Worm (Caenorhabditis elegans) whole organism, early embryonic: Measurements from ENCODE around the gene ttr-5.

Experiments used
- B0310.2 ChIP-seq: sonication (generic microtip); optimal IDR thresholded peaks from 2 replicates; lab custom pipeline; 2016; ENCODE audit warnings: mild to moderate bottlenecking, missing genetic modification characterization, missing compliant biosample characterization
- F13C5.2 ChIP-seq: sonication (generic microtip); optimal IDR thresholded peaks from 2 replicates; lab custom pipeline; 2017; ENCODE audit warnings: mild to moderate bottlenecking, missing genetic modification characterization, inconsistent platforms, missing compliant biosample characterization
- aly-1 ChIP-seq: sonication (generic microtip); optimal IDR thresholded peaks from 2 replicates; lab custom pipeline; 2016; ENCODE audit warnings: missing genetic modification characterization, missing compliant biosample characterization
- ama-1 ChIP-seq: fragments of 150-350 bp; optimal IDR thresholded peaks from 2 replicates; lab custom pipeline; 2014
- ceh-13 ChIP-seq: fragments of 200-800 bp; sonication (Bioruptor generic); optimal IDR thresholded peaks from 2 replicates; lab custom pipeline; 2018; ENCODE audit warnings: mild to moderate bottlenecking, missing genetic modification characterization, missing compliant biosample characterization
- ceh-36 ChIP-seq: sonication (generic microtip); optimal IDR thresholded peaks from 2 replicates; lab custom pipeline; 2016; ENCODE audit warnings: missing genetic modification characterization, inconsistent platforms, missing compliant biosample characterization
- ets-7 ChIP-seq: sonication (generic microtip); optimal IDR thresholded peaks from 2 replicates; lab custom pipeline; 2016; ENCODE audit warnings: missing genotype, missing genetic modification characterization, missing compliant biosample characterization
- flt-1 ChIP-seq: fragments of 200-800 bp; sonication (Bioruptor generic); IDR thresholded peaks from 2 replicates; pipeline ENCODE4 v1.3.6; 2022; ENCODE audit warnings: missing genetic modification characterization, missing compliant biosample characterization
- hmbx-1 ChIP-seq: sonication (generic microtip); optimal IDR thresholded peaks from 2 replicates; lab custom pipeline; 2016; ENCODE audit warnings: mild to moderate bottlenecking, missing genetic modification characterization, missing compliant biosample characterization
- hmg-4 ChIP-seq: fragments of 200-800 bp; sonication (Bioruptor generic); optimal IDR thresholded peaks from 2 replicates; lab custom pipeline; 2018; ENCODE audit warnings: mild to moderate bottlenecking, missing genetic modification characterization, missing compliant biosample characterization
- hnd-1 ChIP-seq: sonication (generic microtip); optimal IDR thresholded peaks from 2 replicates; lab custom pipeline; 2016; ENCODE audit warnings: missing genetic modification characterization, missing compliant biosample characterization
- pes-1 ChIP-seq: fragments of 200-800 bp; sonication (Bioruptor generic); IDR thresholded peaks from 2 replicates; pipeline ENCODE4 v1.3.6; 2022; ENCODE audit warnings: missing genetic modification reagents, missing genetic modification characterization, missing compliant biosample characterization
- scrt-1 ChIP-seq: fragments of 200-800 bp; sonication (Bioruptor generic); IDR thresholded peaks from 2 replicates; pipeline ENCODE4 v1.3.6; 2022; ENCODE audit warnings: missing genetic modification characterization, missing compliant biosample characterization
- sea-1 ChIP-seq: fragments of 200-800 bp; sonication (Bioruptor generic); conservative IDR thresholded peaks from 2 replicates; pipeline ENCODE4 v1.3.6; 2022; ENCODE audit warnings: missing genetic modification characterization, missing compliant biosample characterization
- tbx-11 ChIP-seq: fragments of 200-800 bp; sonication (Bioruptor generic); IDR thresholded peaks from 2 replicates; pipeline ENCODE4 v1.3.6; 2022; ENCODE audit warnings: missing genetic modification characterization, missing compliant biosample characterization
- tbx-37 ChIP-seq: fragments of 200-800 bp; sonication (Bioruptor generic); conservative IDR thresholded peaks from 2 replicates; pipeline ENCODE4 v1.3.6; 2022; ENCODE audit warnings: missing genetic modification reagents, missing genetic modification characterization, missing compliant biosample characterization
- tra-4 ChIP-seq: sonication (generic microtip); optimal IDR thresholded peaks from 2 replicates; lab custom pipeline; 2017; ENCODE audit warnings: missing genetic modification characterization, missing compliant biosample characterization

The ttr-5 gene

ce11 chrIII:9329790-9330366, at the start of gene ttr-5:
Gene ttr-5 (plus strand): TSS chrIII:9330316.
- no peak for TF ChIP-seq F13C5.2 (tag; lab: Kevin White, UChicago)
- TF ChIP-seq aly-1 = no peak
- TF ChIP-seq ceh-13 (GFP tag; lab: Kevin White, UChicago) = no peak
- no peak for TF ChIP-seq tbx-11
- no peak for TF ChIP-seq ets-7 (tag; lab: Kevin White, UChicago)
- TF ChIP-seq scrt-1 = no peak
- TF ChIP-seq sea-1 (GFP tag; lab: Robert Waterston, UW) = no peak
- TF ChIP-seq ama-1 (lab: Kevin White, UChicago) = no peak
- TF ChIP-seq tra-4 = no peak
- TF ChIP-seq flt-1 = no peak
- TF ChIP-seq B0310.2 = no peak
- no peak for TF ChIP-seq hnd-1 (tag; lab: Kevin White, UChicago)
- no peak for TF ChIP-seq pes-1
- no peak for TF ChIP-seq hmbx-1 (tag; lab: Kevin White, UChicago)
- no peak for TF ChIP-seq ceh-36 (tag; lab: Kevin White, UChicago)
- no peak for TF ChIP-seq hmg-4

ce11 chrIII:9281480-9281879, 48.6 kb upstream of the ttr-5 start, which contains the start of gene fozi-1:
Gene fozi-1 (plus strand): TSS chrIII:9281780.
- no peak for TF ChIP-seq scrt-1
- TF ChIP-seq ets-7 (tag; lab: Kevin White, UChicago) = no peak
- no peak for TF ChIP-seq pes-1
- no peak for TF ChIP-seq ceh-36 (tag; lab: Kevin White, UChicago)
- TF ChIP-seq hmbx-1 (tag; lab: Kevin White, UChicago) = no peak
- TF ChIP-seq aly-1 = no peak
- TF ChIP-seq B0310.2 = no peak
- TF ChIP-seq tra-4 = no peak
- TF ChIP-seq sea-1 (GFP tag; lab: Robert Waterston, UW) = no peak
- no peak for TF ChIP-seq ceh-13 (GFP tag; lab: Kevin White, UChicago)
- no peak for TF ChIP-seq tbx-11
- no peak for TF ChIP-seq tbx-37 (GFP tag; lab: Robert Waterston, UW)
- no peak for TF ChIP-seq F13C5.2 (tag; lab: Kevin White, UChicago)
- no peak for TF ChIP-seq flt-1

ce11 chrIII:9288540-9288939, 41.6 kb upstream of the ttr-5 start:
- TF ChIP-seq pes-1 = no peak
- no peak for TF ChIP-seq hmbx-1 (tag; lab: Kevin White, UChicago)
- TF ChIP-seq F13C5.2 (tag; lab: Kevin White, UChicago) = no peak
- TF ChIP-seq scrt-1 = no peak
- TF ChIP-seq tbx-11 = no peak
- TF ChIP-seq ceh-36 (tag; lab: Kevin White, UChicago) = no peak
- TF ChIP-seq hmg-4 = no peak
- TF ChIP-seq tra-4 = no peak
- no peak for TF ChIP-seq ama-1 (lab: Kevin White, UChicago)
- TF ChIP-seq ceh-13 (GFP tag; lab: Kevin White, UChicago) = no peak
- no peak for TF ChIP-seq B0310.2
- TF ChIP-seq hnd-1 (tag; lab: Kevin White, UChicago) = no peak
- no peak for TF ChIP-seq flt-1
- TF ChIP-seq ets-7 (tag; lab: Kevin White, UChicago) = no peak
- TF ChIP-seq sea-1 (GFP tag; lab: Robert Waterston, UW) = no peak
- TF ChIP-seq aly-1 = no peak

ce11 chrIII:9289815-9290214, 40.3 kb upstream of the ttr-5 start:
- no peak for TF ChIP-seq pes-1

ce11 chrIII:9297345-9297744, 32.8 kb upstream of the ttr-5 start, which contains the start of gene K01B6.4:
Gene K01B6.4 (minus strand): TSS chrIII:9297445.
- TF ChIP-seq aly-1 = no peak
- TF ChIP-seq hmbx-1 (tag; lab: Kevin White, UChicago) = no peak
- no peak for TF ChIP-seq hnd-1 (tag; lab: Kevin White, UChicago)
- no peak for TF ChIP-seq tbx-37 (GFP tag; lab: Robert Waterston, UW)
- TF ChIP-seq hmg-4 = no peak
- no peak for TF ChIP-seq scrt-1
- TF ChIP-seq ama-1 (lab: Kevin White, UChicago) = no peak
- TF ChIP-seq F13C5.2 (tag; lab: Kevin White, UChicago) = no peak
- no peak for TF ChIP-seq pes-1
- TF ChIP-seq tra-4 = no peak

DNA sequence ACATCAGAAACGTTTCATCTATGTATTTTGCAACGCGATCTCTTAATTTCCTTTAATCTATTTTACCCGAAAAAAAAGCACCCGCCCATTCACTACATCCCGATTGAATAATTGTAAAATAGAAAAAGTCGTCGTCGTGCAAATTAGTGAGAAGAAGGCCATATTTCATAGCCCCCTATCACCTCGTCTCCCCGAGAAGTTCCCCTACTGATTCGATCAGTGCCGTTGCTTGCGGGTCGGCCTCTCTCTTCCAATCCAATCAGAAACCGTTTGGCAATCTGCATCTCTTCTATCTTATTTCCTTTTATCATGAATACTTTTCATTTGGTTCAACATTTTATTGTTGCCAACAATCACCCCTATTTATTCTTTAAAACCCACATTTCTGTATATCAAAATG, 31.0 kb upstream of the ttr-5 start:
- no peak for TF ChIP-seq scrt-1
- no peak for TF ChIP-seq tra-4
- TF ChIP-seq sea-1 (GFP tag; lab: Robert Waterston, UW) = no peak
- no peak for TF ChIP-seq flt-1
- TF ChIP-seq ceh-36 (tag; lab: Kevin White, UChicago) = no peak
- no peak for TF ChIP-seq B0310.2
- no peak for TF ChIP-seq ceh-13 (GFP tag; lab: Kevin White, UChicago)

ce11 chrIII:9299919-9300318, 30.2 kb upstream of the ttr-5 start, which contains the start of gene K01B6.3:
Gene K01B6.3 (plus strand): TSS chrIII:9300219.
- no peak for TF ChIP-seq ama-1 (lab: Kevin White, UChicago)
- no peak for TF ChIP-seq B0310.2
- TF ChIP-seq sea-1 (GFP tag; lab: Robert Waterston, UW) = no peak
- TF ChIP-seq ceh-13 (GFP tag; lab: Kevin White, UChicago) = no peak
- no peak for TF ChIP-seq flt-1
- no peak for TF ChIP-seq hnd-1 (tag; lab: Kevin White, UChicago)
- TF ChIP-seq hmg-4 = no peak
- TF ChIP-seq hmbx-1 (tag; lab: Kevin White, UChicago) = no peak
- no peak for TF ChIP-seq F13C5.2 (tag; lab: Kevin White, UChicago)
- TF ChIP-seq scrt-1 = no peak
- TF ChIP-seq ceh-36 (tag; lab: Kevin White, UChicago) = no peak

DNA sequence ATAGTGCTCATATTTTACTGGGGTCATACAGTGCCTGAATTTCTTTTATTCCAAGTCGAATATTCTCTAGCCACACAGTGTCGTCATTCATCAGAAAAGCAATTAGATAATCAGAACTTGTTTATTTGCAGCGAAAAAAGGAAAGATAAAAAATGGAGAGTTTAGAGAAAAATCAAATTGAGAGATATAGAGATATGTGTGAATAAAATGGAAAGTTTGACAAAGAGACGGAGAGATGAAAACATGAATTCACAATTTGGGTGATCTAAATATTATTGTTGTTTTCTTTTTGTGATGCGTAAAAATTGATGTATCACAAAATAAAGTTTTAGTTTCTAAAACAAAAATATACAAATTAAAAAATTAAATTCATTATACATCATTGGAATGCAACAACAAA, 29.4 kb upstream of the ttr-5 start:
- TF ChIP-seq tbx-11 (no peak), ceh-36 (tag; lab: Kevin White, UChicago) (no peak), ceh-13 (GFP tag; lab: Kevin White, UChicago) (no peak), sea-1 (GFP tag; lab: Robert Waterston, UW) (no peak), ama-1 (lab: Kevin White, UChicago) (no peak), hmbx-1 (tag; lab: Kevin White, UChicago) (no peak), hmg-4 (no peak), pes-1 (no peak)
